Worm (Caenorhabditis elegans) whole organism, young adult: ENCODE measurements around the gene nhr-129.

Experiments used
- C06A6.2 ChIP-seq: fragments of 200-800 bp; sonication (Bioruptor generic); conservative IDR thresholded peaks from 2 replicates; pipeline ENCODE4 v1.3.6; 2022; ENCODE audit warnings: missing genetic modification characterization, missing compliant biosample characterization
- F22D6.2 ChIP-seq: sonication (generic microtip); optimal IDR thresholded peaks from 2 replicates; lab custom pipeline; 2016; ENCODE audit warnings: mild to moderate bottlenecking, missing genetic modification characterization, missing compliant biosample characterization
- F57A8.1 ChIP-seq: fragments of 200-800 bp; sonication (Bioruptor generic); optimal IDR thresholded peaks from 2 replicates; lab custom pipeline; 2018; ENCODE audit warnings: mild to moderate bottlenecking, missing genetic modification characterization, moderate library complexity, missing compliant biosample characterization
- T26A5.8 ChIP-seq: sonication (generic microtip); optimal IDR thresholded peaks from 2 replicates; lab custom pipeline; 2016; ENCODE audit warnings: missing genetic modification characterization, missing compliant biosample characterization
- ceh-100 ChIP-seq: fragments of 200-800 bp; sonication (Bioruptor generic); IDR thresholded peaks from 2 replicates; pipeline ENCODE4 v1.3.6; 2022; ENCODE audit warnings: missing genetic modification reagents, missing genetic modification characterization, missing compliant biosample characterization
- dpl-1 ChIP-seq: fragments of 150-350 bp; optimal IDR thresholded peaks from 2 replicates; lab custom pipeline; 2014; ENCODE audit warnings: missing biosample characterization, missing genetic modification reagents, missing genetic modification characterization
- egl-18 ChIP-seq: fragments of 200-800 bp; sonication (Bioruptor generic); IDR thresholded peaks from 2 replicates; pipeline ENCODE4 v1.3.6; 2022; ENCODE audit warnings: missing genetic modification reagents, missing genetic modification characterization, missing compliant biosample characterization
- nfya-2 ChIP-seq: fragments of 200-800 bp; sonication (Bioruptor generic); IDR thresholded peaks from 2 replicates; pipeline ENCODE4 v1.3.6; 2022; ENCODE audit warnings: missing genetic modification reagents, missing genetic modification characterization, missing compliant biosample characterization
- snpc-1.1 ChIP-seq: sonication (generic microtip); optimal IDR thresholded peaks from 2 replicates; lab custom pipeline; 2017; ENCODE audit warnings: missing genetic modification characterization, mild to moderate bottlenecking, missing compliant biosample characterization, antibody characterized with exemption, moderate library complexity, missing genotype, missing genetic modification reagents; ENCODE audit not compliant: insufficient read depth
- unc-62 ChIP-seq: fragments of 150-350 bp; optimal IDR thresholded peaks from 2 replicates; lab custom pipeline; 2014; ENCODE audit warnings: missing biosample characterization, missing genetic modification reagents, missing genetic modification characterization

DNA sequence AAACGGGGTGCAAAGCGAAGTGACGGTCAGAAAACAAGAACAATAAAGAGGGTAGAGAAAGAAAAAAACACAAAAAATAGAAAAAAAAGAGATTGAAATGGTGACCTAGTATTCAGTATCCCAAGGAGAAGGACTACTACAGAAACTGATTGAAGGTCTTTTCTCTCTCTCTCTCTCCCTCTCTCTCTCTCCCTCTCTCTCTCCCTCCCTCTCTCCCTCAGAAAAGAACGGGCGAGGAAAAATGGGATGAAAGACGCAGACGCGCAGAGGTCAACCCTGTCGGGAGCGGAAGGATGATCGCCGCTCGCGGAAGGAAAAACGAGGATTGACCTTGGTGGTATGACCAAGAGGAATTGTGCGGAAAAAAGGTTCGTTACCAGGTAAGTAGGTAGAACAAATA, 43.7 kb upstream of the nhr-129 start:
- no peak for TF ChIP-seq T26A5.8 (tag; lab: Kevin White, UChicago)
- TF ChIP-seq F57A8.1 (GFP tag; lab: Kevin White, UChicago) = no peak
- no peak for TF ChIP-seq nfya-2 (GFP tag; lab: Robert Waterston, UW)
- no peak for TF ChIP-seq C06A6.2 (GFP tag; lab: Robert Waterston, UW)
- TF ChIP-seq egl-18 = no peak
- TF ChIP-seq unc-62 = no peak
- no peak for TF ChIP-seq ceh-100 (GFP tag; lab: Robert Waterston, UW)
- no peak for TF ChIP-seq snpc-1.1
- TF ChIP-seq dpl-1 (GFP tag; lab: Kevin White, UChicago) = no peak
- TF ChIP-seq F22D6.2 = no peak
